Fruit fly (Drosophila melanogaster) whole organism, embryonic: ENCODE results near the gene teq.

Experiments
- ATbp ChIP-seq: fragments of 200-800 bp; sonication (Bioruptor generic); optimal IDR thresholded peaks from 2 replicates; lab custom pipeline; 2017; ENCODE audit warnings: missing biosample characterization, mild to moderate bottlenecking, missing genetic modification characterization, missing genetic modification reagents
- CG10543 ChIP-seq: fragments of 200-800 bp; sonication (Bioruptor generic); optimal IDR thresholded peaks from 3 replicates; lab custom pipeline; 2017; ENCODE audit warnings: missing biosample characterization, mild to moderate bottlenecking, missing genetic modification characterization, moderate library complexity
- CG10979 ChIP-seq: fragments of 200-800 bp; sonication (Bioruptor generic); optimal IDR thresholded peaks from 2 replicates; lab custom pipeline; 2018; ENCODE audit warnings: missing biosample characterization, mild to moderate bottlenecking, missing genetic modification characterization, moderate library complexity
- CG13296 ChIP-seq: fragments of 200-800 bp; sonication (Bioruptor generic); optimal IDR thresholded peaks from 3 replicates; lab custom pipeline; 2018; ENCODE audit warnings: missing biosample characterization, mild to moderate bottlenecking, missing genetic modification characterization
- CG14050 ChIP-seq: fragments of 200-800 bp; sonication (Bioruptor generic); IDR thresholded peaks from 3 replicates; pipeline ENCODE4 v1.3.6; 2022; ENCODE audit warnings: missing biosample characterization, missing genetic modification characterization
- CG15269 ChIP-seq: fragments of 200-800 bp; sonication (Bioruptor generic); optimal IDR thresholded peaks from 2 replicates; lab custom pipeline; 2018; ENCODE audit warnings: missing biosample characterization, mild to moderate bottlenecking, missing genetic modification characterization, moderate library complexity
- CG15514 ChIP-seq: fragments of 200-800 bp; sonication (Bioruptor generic); optimal IDR thresholded peaks from 3 replicates; lab custom pipeline; 2017; ENCODE audit warnings: missing biosample characterization, missing genetic modification characterization, mild to moderate bottlenecking, moderate library complexity, missing genetic modification reagents
- CG1602 ChIP-seq: fragments of 200-800 bp; sonication (Bioruptor generic); optimal IDR thresholded peaks from 3 replicates; lab custom pipeline; 2016; ENCODE audit warnings: missing biosample characterization, missing genetic modification characterization
- CG2120 ChIP-seq: fragments of 200-800 bp; sonication (Bioruptor generic); optimal IDR thresholded peaks from 3 replicates; lab custom pipeline; 2016; ENCODE audit warnings: missing biosample characterization, missing genetic modification characterization
- CG31365 ChIP-seq: fragments of 200-800 bp; sonication (Bioruptor generic); optimal IDR thresholded peaks from 2 replicates; lab custom pipeline; 2018; ENCODE audit warnings: missing biosample characterization, mild to moderate bottlenecking, missing genetic modification characterization
- CG3281 ChIP-seq: fragments of 200-800 bp; sonication (Bioruptor generic); optimal IDR thresholded peaks from 3 replicates; lab custom pipeline; 2017; ENCODE audit warnings: missing biosample characterization, mild to moderate bottlenecking, missing genetic modification characterization
- CG34224 ChIP-seq: fragments of 200-800 bp; sonication (Bioruptor generic); IDR thresholded peaks from 3 replicates; pipeline ENCODE4 v1.3.6; 2022; ENCODE audit warnings: missing biosample characterization, missing genetic modification characterization; ENCODE audit not compliant: partially characterized antibody
- CG34376 ChIP-seq: fragments of 200-800 bp; sonication (Bioruptor generic); optimal IDR thresholded peaks from 2 replicates; lab custom pipeline; 2018; ENCODE audit warnings: missing biosample characterization, mild to moderate bottlenecking, missing genetic modification characterization
- CG4617 ChIP-seq: fragments of 200-800 bp; sonication (Bioruptor generic); optimal IDR thresholded peaks from 3 replicates; lab custom pipeline; 2016; ENCODE audit warnings: missing biosample characterization, missing genetic modification characterization, borderline replicate concordance
- CG8281 ChIP-seq: fragments of 200-800 bp; sonication (Bioruptor generic); optimal IDR thresholded peaks from 2 replicates; lab custom pipeline; 2018; ENCODE audit warnings: missing biosample characterization, mild to moderate bottlenecking, missing genetic modification characterization, moderate library complexity
- CG8359 ChIP-seq: fragments of 200-800 bp; sonication (Bioruptor generic); optimal IDR thresholded peaks from 2 replicates; lab custom pipeline; 2017; ENCODE audit warnings: missing biosample characterization, mild to moderate bottlenecking, missing genetic modification characterization, borderline replicate concordance
- CG8388 ChIP-seq: fragments of 200-800 bp; sonication (Bioruptor generic); optimal IDR thresholded peaks from 2 replicates; lab custom pipeline; 2019; ENCODE audit warnings: missing biosample characterization, mild to moderate bottlenecking, missing genetic modification characterization, moderate library complexity
- Dbx ChIP-seq: fragments of 200-800 bp; sonication (Bioruptor generic); IDR thresholded peaks from 3 replicates; pipeline ENCODE4 v1.3.6; 2022; ENCODE audit warnings: missing biosample characterization, missing genetic modification characterization
- GATAe ChIP-seq: fragments of 200-800 bp; sonication (Bioruptor generic); conservative IDR thresholded peaks from 2 replicates; pipeline ENCODE4 v1.3.6; 2022; ENCODE audit warnings: missing biosample characterization, missing genetic modification characterization
- PHDP ChIP-seq: fragments of 200-800 bp; sonication (Bioruptor generic); optimal IDR thresholded peaks from 3 replicates; lab custom pipeline; 2018; ENCODE audit warnings: missing biosample characterization, mild to moderate bottlenecking, missing genetic modification characterization, moderate library complexity
- Pdp1 ChIP-seq, 2 experiments: fragments of 200-800 bp; sonication (Bioruptor generic); optimal IDR thresholded peaks; 3 replicates each; lab custom pipeline; 2016; ENCODE audit warnings: missing biosample characterization in 2 of 2, missing genetic modification characterization in 2 of 2, mild to moderate bottlenecking in 1 of 2, moderate library complexity in 1 of 2
- Trl ChIP-seq, 3 experiments: fragments of >200 bp in 2 of 3; fragments of 200-800 bp in 1 of 3; sonication (Bioruptor generic) in 1 of 3; optimal IDR thresholded peaks; 2 replicates in 1 of 3; 3 replicates in 2 of 3; lab custom pipeline; 2016 to 2017; ENCODE audit warnings: missing biosample characterization in 1 of 3, missing genetic modification characterization in 1 of 3
- ac ChIP-seq: fragments of 200-800 bp; sonication (Bioruptor generic); optimal IDR thresholded peaks from 3 replicates; lab custom pipeline; 2017; ENCODE audit warnings: missing biosample characterization, mild to moderate bottlenecking, missing genetic modification characterization
- bsh ChIP-seq, 2 experiments: fragments of 200-800 bp; sonication (Bioruptor generic); optimal IDR thresholded peaks; 2 replicates each; lab custom pipeline; 2017 to 2018; ENCODE audit warnings: mild to moderate bottlenecking in 2 of 2, missing biosample characterization in 2 of 2, missing genetic modification characterization in 2 of 2, moderate library complexity in 1 of 2
- crp ChIP-seq, 2 experiments: fragments of 200-800 bp; sonication (Bioruptor generic); optimal IDR thresholded peaks; 2 replicates in 1 of 2; 3 replicates in 1 of 2; lab custom pipeline; 2017; ENCODE audit warnings: missing biosample characterization in 2 of 2, missing genetic modification characterization in 2 of 2, mild to moderate bottlenecking in 1 of 2, moderate library complexity in 1 of 2
- da ChIP-seq: fragments of 200-800 bp; sonication (Bioruptor generic); optimal IDR thresholded peaks from 2 replicates; lab custom pipeline; 2016; ENCODE audit warnings: missing biosample characterization, missing genetic modification characterization
- eve ChIP-seq, 2 experiments: fragments of >200 bp; optimal IDR thresholded peaks; 2 replicates each; lab custom pipeline; 2017; ENCODE audit warnings: missing biosample characterization in 2 of 2, missing genetic modification characterization in 2 of 2
- exex ChIP-seq: fragments of 200-800 bp; sonication (Bioruptor generic); optimal IDR thresholded peaks from 4 replicates; lab custom pipeline; 2018; ENCODE audit warnings: missing biosample characterization, mild to moderate bottlenecking, missing genetic modification characterization, moderate library complexity
- grau ChIP-seq: fragments of 200-800 bp; optimal IDR thresholded peaks from 3 replicates; lab custom pipeline; 2019; ENCODE audit warnings: missing biosample characterization, mild to moderate bottlenecking, missing genetic modification characterization, moderate library complexity
- inv ChIP-seq: fragments of 200-800 bp; sonication (Bioruptor generic); IDR thresholded peaks from 2 replicates; pipeline ENCODE4 v1.3.6; 2022; ENCODE audit warnings: missing biosample characterization, missing genetic modification characterization; ENCODE audit not compliant: partially characterized antibody
- nmo ChIP-seq: fragments of 200-800 bp; sonication (Bioruptor generic); optimal IDR thresholded peaks from 2 replicates; lab custom pipeline; 2018; ENCODE audit warnings: missing biosample characterization, mild to moderate bottlenecking, missing genetic modification characterization, moderate library complexity
- oc ChIP-seq: fragments of 200-800 bp; sonication (Bioruptor generic); optimal IDR thresholded peaks from 2 replicates; lab custom pipeline; 2018; ENCODE audit warnings: missing biosample characterization, mild to moderate bottlenecking, missing genetic modification characterization, moderate library complexity
- ssp ChIP-seq: fragments of 200-800 bp; sonication (Bioruptor generic); IDR thresholded peaks from 2 replicates; pipeline ENCODE4 v1.3.6; 2022; ENCODE audit warnings: missing biosample characterization, missing genetic modification characterization
- sug ChIP-seq: fragments of 200-800 bp; optimal IDR thresholded peaks from 2 replicates; lab custom pipeline; 2019; ENCODE audit warnings: missing biosample characterization, mild to moderate bottlenecking, missing genetic modification characterization, moderate library complexity
- vvl ChIP-seq: fragments of 200-800 bp; sonication (Bioruptor generic); IDR thresholded peaks from 2 replicates; pipeline ENCODE4 v1.3.6; 2022; ENCODE audit warnings: missing biosample characterization, missing genetic modification characterization
- zfh1 ChIP-seq: fragments of 200-800 bp; sonication (Bioruptor generic); IDR thresholded peaks from 3 replicates; pipeline ENCODE4 v1.3.6; 2022; ENCODE audit warnings: missing biosample characterization, missing genetic modification characterization

The teq gene

dm6 chr3L:9136976-9137954 is 62.8 kb downstream of the teq start, which contains the start of the genes Use1 and nwk (continued):
- peak; percentile 26 for TF ChIP-seq CG15514 (GFP tag; lab: Kevin White, UChicago)
- peak; percentile 49 for TF ChIP-seq nmo
- peak; percentile 50; the same call in 1 of the 2 replicates for TF ChIP-seq GATAe
- TF ChIP-seq grau (tag; lab: Kevin White, UChicago), result peak; percentile 18
- TF ChIP-seq CG31365, result no peak
- peak in 1 of 2 experiments; percentile 74 for TF ChIP-seq eve (GFP tag; optimal IDR thresholded peaks at IDR 0.05; lab: Kevin White, UChicago)
- TF ChIP-seq CG10543, result no peak
- TF ChIP-seq CG4617, result peak; percentile 72
- no peak for TF ChIP-seq zfh1 (GFP tag; lab: Robert Waterston, UW)
- TF ChIP-seq CG1602 (GFP tag; lab: Kevin White, UChicago), result no peak

- TF ChIP-seq CG14050 (GFP tag; lab: Robert Waterston, UW), result no peak
- TF ChIP-seq ssp (GFP tag; lab: Robert Waterston, UW), result no peak
- TF ChIP-seq inv, result no peak
- TF ChIP-seq CG10979 (tag; lab: Kevin White, UChicago), result no peak
- TF ChIP-seq ac (GFP tag; lab: Kevin White, UChicago), result no peak
- no peak for TF ChIP-seq crp (GFP tag; optimal IDR thresholded peaks at IDR 0.05; lab: Kevin White, UChicago)
- TF ChIP-seq bsh (GFP tag; optimal IDR thresholded peaks at IDR 0.05; lab: Kevin White, UChicago), result no peak
- TF ChIP-seq da, result no peak
- TF ChIP-seq vvl (GFP tag; lab: Robert Waterston, UW), result no peak
- TF ChIP-seq CG3281 (GFP tag; lab: Kevin White, UChicago), result no peak
- no peak for TF ChIP-seq CG2120 (GFP tag; lab: Kevin White, UChicago)
- peak; percentile 42 for TF ChIP-seq PHDP
- TF ChIP-seq Dbx (GFP tag; lab: Robert Waterston, UW), result no peak
- peak; percentile 15 for TF ChIP-seq CG15269
- TF ChIP-seq oc (tag; lab: Kevin White, UChicago), result no peak
- no peak for TF ChIP-seq ATbp (GFP tag; lab: Kevin White, UChicago)
- TF ChIP-seq CG8359 (GFP tag; lab: Kevin White, UChicago), result no peak
- TF ChIP-seq CG34224 (GFP tag; lab: Robert Waterston, UW), result no peak
- TF ChIP-seq CG8388 (GFP tag; lab: Kevin White, UChicago), result no peak
- TF ChIP-seq CG8281, result peak; percentile 5
- TF ChIP-seq Pdp1 (GFP tag; optimal IDR thresholded peaks at IDR 0.05; lab: Kevin White, UChicago), result peak in 1 of 2 experiments; percentile 43
- peak; percentile 1 for TF ChIP-seq CG13296
- no peak for TF ChIP-seq sug (tag; lab: Kevin White, UChicago)
- TF ChIP-seq exex, result peak; percentile 67
- TF ChIP-seq CG34376 (GFP tag; lab: Kevin White, UChicago), result peak; percentile 63
- TF ChIP-seq Trl (optimal IDR thresholded peaks at IDR 0.05; lab: Kevin White, UChicago), result no peak
- TF ChIP-seq Trl (GFP tag; optimal IDR thresholded peaks at IDR 0.05; lab: Kevin White, UChicago), result no peak
Measured at dm6 chr3L:9139553-9139952, 65.1 kb downstream of the teq start.
